Fruit fly (Drosophila melanogaster) whole organism, embryonic: Measurements from ENCODE around the gene Alg12.

ENCODE experiments used
- Atf3 ChIP-seq: fragments of 200-800 bp; sonication (Bioruptor generic); optimal IDR thresholded peaks from 3 replicates; lab custom pipeline; 2016; ENCODE audit warnings: missing biosample characterization, missing genetic modification characterization
- BtbVII ChIP-seq: fragments of 200-800 bp; sonication (Bioruptor generic); optimal IDR thresholded peaks from 3 replicates; lab custom pipeline; 2017; ENCODE audit warnings: missing biosample characterization, mild to moderate bottlenecking, missing genetic modification characterization
- CG15011 ChIP-seq: fragments of 200-800 bp; sonication (Bioruptor generic); optimal IDR thresholded peaks from 3 replicates; lab custom pipeline; 2018; ENCODE audit warnings: missing biosample characterization, mild to moderate bottlenecking, missing genetic modification characterization
- CG16815 ChIP-seq: fragments of 200-800 bp; sonication (Bioruptor generic); optimal IDR thresholded peaks from 3 replicates; lab custom pipeline; 2017; ENCODE audit warnings: missing biosample characterization, mild to moderate bottlenecking, missing genetic modification characterization
- CG17385 ChIP-seq: fragments of 200-800 bp; sonication (Bioruptor generic); optimal IDR thresholded peaks from 3 replicates; lab custom pipeline; 2018; ENCODE audit warnings: missing biosample characterization, mild to moderate bottlenecking, missing genetic modification characterization
- CG2202 ChIP-seq: fragments of 200-800 bp; sonication (Bioruptor generic); optimal IDR thresholded peaks from 2 replicates; lab custom pipeline; 2018; ENCODE audit warnings: missing biosample characterization, mild to moderate bottlenecking, missing genetic modification characterization
- CG33213 ChIP-seq: fragments of 200-800 bp; sonication (Bioruptor generic); optimal IDR thresholded peaks from 3 replicates; lab custom pipeline; 2016; ENCODE audit warnings: missing biosample characterization, missing genetic modification characterization
- CG34224 ChIP-seq: fragments of 200-800 bp; sonication (Bioruptor generic); IDR thresholded peaks from 3 replicates; pipeline ENCODE4 v1.3.6; 2022; ENCODE audit warnings: missing biosample characterization, missing genetic modification characterization; ENCODE audit not compliant: partially characterized antibody
- CG43689 ChIP-seq: fragments of 200-800 bp; sonication (Bioruptor generic); IDR thresholded peaks from 2 replicates; pipeline ENCODE4 v1.3.6; 2022; ENCODE audit warnings: missing biosample characterization, missing genetic modification characterization
- CG4404 ChIP-seq: fragments of 200-800 bp; sonication (Bioruptor generic); IDR thresholded peaks from 2 replicates; pipeline ENCODE4 v1.3.6; 2022; ENCODE audit warnings: missing biosample characterization, missing genetic modification characterization
- CG6813 ChIP-seq: fragments of 200-800 bp; sonication (Bioruptor generic); optimal IDR thresholded peaks from 2 replicates; lab custom pipeline; 2017; ENCODE audit warnings: missing biosample characterization, missing genetic modification characterization, mild to moderate bottlenecking, moderate library complexity, missing genetic modification reagents
- CG8281 ChIP-seq: fragments of 200-800 bp; sonication (Bioruptor generic); optimal IDR thresholded peaks from 2 replicates; lab custom pipeline; 2018; ENCODE audit warnings: missing biosample characterization, mild to moderate bottlenecking, missing genetic modification characterization, moderate library complexity
- CG8924 ChIP-seq: fragments of 200-800 bp; optimal IDR thresholded peaks from 3 replicates; lab custom pipeline; 2019; ENCODE audit warnings: missing biosample characterization, mild to moderate bottlenecking, missing genetic modification characterization, moderate library complexity
- CG8944 ChIP-seq: fragments of 200-800 bp; sonication (Bioruptor generic); optimal IDR thresholded peaks from 3 replicates; lab custom pipeline; 2016; ENCODE audit warnings: missing biosample characterization, missing genetic modification characterization
- Camta ChIP-seq: fragments of 200-800 bp; sonication (Bioruptor generic); optimal IDR thresholded peaks from 2 replicates; lab custom pipeline; 2016; ENCODE audit warnings: missing biosample characterization, missing genetic modification characterization
- CoRest ChIP-seq: fragments of 200-800 bp; sonication (Bioruptor generic); optimal IDR thresholded peaks from 3 replicates; lab custom pipeline; 2018; ENCODE audit warnings: missing biosample characterization, mild to moderate bottlenecking, missing genetic modification characterization, moderate library complexity
- Deaf1 ChIP-seq: fragments of 200-800 bp; optimal IDR thresholded peaks from 3 replicates; lab custom pipeline; 2019; ENCODE audit warnings: missing biosample characterization, mild to moderate bottlenecking, missing genetic modification characterization, moderate library complexity
- Dref ChIP-seq: fragments of 200-800 bp; sonication (Bioruptor generic); IDR thresholded peaks from 2 replicates; pipeline ENCODE4 v1.3.6; 2022; ENCODE audit warnings: missing biosample characterization, missing genetic modification characterization
- Ets97D ChIP-seq: fragments of 200-800 bp; sonication (Bioruptor generic); optimal IDR thresholded peaks from 3 replicates; lab custom pipeline; 2016; ENCODE audit warnings: missing biosample characterization, missing genetic modification characterization
- Fer2 ChIP-seq: fragments of 200-800 bp; sonication (Bioruptor generic); optimal IDR thresholded peaks from 2 replicates; lab custom pipeline; 2018; ENCODE audit warnings: missing biosample characterization, mild to moderate bottlenecking, missing genetic modification characterization, moderate library complexity
- H2.0 ChIP-seq: fragments of 200-800 bp; sonication (Bioruptor generic); IDR thresholded peaks from 2 replicates; pipeline ENCODE4 v1.3.6; 2022; ENCODE audit warnings: missing biosample characterization, missing genetic modification characterization
- HLH3B ChIP-seq: fragments of 200-800 bp; sonication (Bioruptor generic); IDR thresholded peaks from 2 replicates; pipeline ENCODE4 v1.3.6; 2022; ENCODE audit warnings: missing biosample characterization, missing genetic modification characterization
- Hr39 ChIP-seq: fragments of >200 bp; optimal IDR thresholded peaks from 2 replicates; lab custom pipeline; 2017
- MTF-1 ChIP-seq: fragments of 200-800 bp; sonication (Bioruptor generic); optimal IDR thresholded peaks from 2 replicates; lab custom pipeline; 2018; ENCODE audit warnings: missing biosample characterization, mild to moderate bottlenecking, missing genetic modification characterization, borderline replicate concordance
- Myb ChIP-seq: fragments of 200-800 bp; sonication (Bioruptor generic); optimal IDR thresholded peaks from 2 replicates; lab custom pipeline; 2016; ENCODE audit warnings: missing biosample characterization, missing genetic modification characterization
- NFAT ChIP-seq: fragments of 200-800 bp; sonication (Bioruptor generic); IDR thresholded peaks from 2 replicates; pipeline ENCODE4 v1.3.6; 2022; ENCODE audit warnings: missing biosample characterization, missing genetic modification characterization
- Nf-YA ChIP-seq: fragments of 200-800 bp; sonication (Bioruptor generic); IDR thresholded peaks from 2 replicates; pipeline ENCODE4 v1.3.6; 2022; ENCODE audit warnings: missing biosample characterization, missing genetic modification characterization
- Opbp ChIP-seq: fragments of 200-800 bp; sonication (Bioruptor generic); IDR thresholded peaks from 3 replicates; pipeline ENCODE4 v1.3.6; 2022; ENCODE audit warnings: missing biosample characterization, missing genetic modification characterization; ENCODE audit not compliant: partially characterized antibody
- Ptx1 ChIP-seq: fragments of 200-800 bp; sonication (Bioruptor generic); IDR thresholded peaks from 2 replicates; pipeline ENCODE4 v1.3.6; 2022; ENCODE audit warnings: missing biosample characterization, missing genetic modification characterization
- Rx ChIP-seq: fragments of 200-800 bp; sonication (Bioruptor generic); IDR thresholded peaks from 2 replicates; pipeline ENCODE4 v1.3.6; 2022; ENCODE audit warnings: missing biosample characterization, missing genetic modification characterization
- Sox100B ChIP-seq: fragments of 200-800 bp; sonication (Bioruptor generic); optimal IDR thresholded peaks from 3 replicates; lab custom pipeline; 2018; ENCODE audit warnings: missing biosample characterization, mild to moderate bottlenecking, missing genetic modification characterization
- Vsx1 ChIP-seq: fragments of 200-800 bp; sonication (Bioruptor generic); optimal IDR thresholded peaks from 2 replicates; lab custom pipeline; 2017; ENCODE audit warnings: missing biosample characterization, mild to moderate bottlenecking, missing genetic modification characterization, missing genetic modification reagents
- YL-1 ChIP-seq: fragments of 200-800 bp; sonication (Bioruptor generic); optimal IDR thresholded peaks from 3 replicates; lab custom pipeline; 2017; ENCODE audit warnings: missing biosample characterization, mild to moderate bottlenecking, missing genetic modification characterization
- abd-A ChIP-seq: fragments of 200-800 bp; sonication (Bioruptor generic); optimal IDR thresholded peaks from 3 replicates; lab custom pipeline; 2019; ENCODE audit warnings: missing biosample characterization, mild to moderate bottlenecking, missing genetic modification characterization, moderate library complexity
- amos ChIP-seq: fragments of 200-800 bp; sonication (Bioruptor generic); IDR thresholded peaks from 2 replicates; pipeline ENCODE4 v1.3.6; 2022; ENCODE audit warnings: missing biosample characterization, missing genetic modification characterization; ENCODE audit not compliant: partially characterized antibody
- bigmax ChIP-seq: fragments of 200-800 bp; sonication (Bioruptor generic); optimal IDR thresholded peaks from 2 replicates; lab custom pipeline; 2018; ENCODE audit warnings: missing biosample characterization, mild to moderate bottlenecking, missing genetic modification characterization
- bsh ChIP-seq, 2 experiments: fragments of 200-800 bp; sonication (Bioruptor generic); optimal IDR thresholded peaks; 2 replicates each; lab custom pipeline; 2017 to 2018; ENCODE audit warnings: mild to moderate bottlenecking in 2 of 2, missing biosample characterization in 2 of 2, missing genetic modification characterization in 2 of 2, moderate library complexity in 1 of 2
- crp ChIP-seq, 2 experiments: fragments of 200-800 bp; sonication (Bioruptor generic); optimal IDR thresholded peaks; 2 replicates in 1 of 2; 3 replicates in 1 of 2; lab custom pipeline; 2017; ENCODE audit warnings: missing biosample characterization in 2 of 2, missing genetic modification characterization in 2 of 2, mild to moderate bottlenecking in 1 of 2, moderate library complexity in 1 of 2
- disco-r ChIP-seq: fragments of 200-800 bp; sonication (Bioruptor generic); optimal IDR thresholded peaks from 2 replicates; lab custom pipeline; 2016; ENCODE audit warnings: missing biosample characterization, missing genetic modification characterization
- dmrt11E ChIP-seq: fragments of 200-800 bp; sonication (Bioruptor generic); optimal IDR thresholded peaks from 3 replicates; lab custom pipeline; 2018; ENCODE audit warnings: missing biosample characterization, mild to moderate bottlenecking, missing genetic modification characterization, moderate library complexity
- exex ChIP-seq: fragments of 200-800 bp; sonication (Bioruptor generic); optimal IDR thresholded peaks from 4 replicates; lab custom pipeline; 2018; ENCODE audit warnings: missing biosample characterization, mild to moderate bottlenecking, missing genetic modification characterization, moderate library complexity
- lov ChIP-seq, 2 experiments: fragments of 200-800 bp in 1 of 2; fragments of >200 bp in 1 of 2; sonication (Bioruptor generic) in 1 of 2; IDR thresholded peaks in 1 of 2; optimal IDR thresholded peaks in 1 of 2; 2 replicates in 1 of 2; 3 replicates in 1 of 2; pipeline versions ENCODE4 v1.3.6 to Lab custom; 2017 to 2022; ENCODE audit warnings: missing biosample characterization in 1 of 2, missing genetic modification characterization in 1 of 2
- maf-S ChIP-seq: fragments of 200-800 bp; sonication (Bioruptor generic); optimal IDR thresholded peaks from 2 replicates; lab custom pipeline; 2016; ENCODE audit warnings: missing biosample characterization, missing genetic modification characterization
- mam ChIP-seq: fragments of 200-800 bp; sonication (Bioruptor generic); optimal IDR thresholded peaks from 3 replicates; lab custom pipeline; 2016; ENCODE audit warnings: missing biosample characterization, missing genetic modification characterization
- odd ChIP-seq: fragments of 200-800 bp; sonication (Bioruptor generic); optimal IDR thresholded peaks from 2 replicates; lab custom pipeline; 2017; ENCODE audit warnings: missing biosample characterization, mild to moderate bottlenecking, missing genetic modification characterization
- psq ChIP-seq: fragments of 200-800 bp; sonication (Bioruptor generic); optimal IDR thresholded peaks from 2 replicates; lab custom pipeline; 2017; ENCODE audit warnings: missing biosample characterization, missing genetic modification characterization
- sim ChIP-seq: fragments of 200-800 bp; sonication (Bioruptor generic); IDR thresholded peaks from 2 replicates; pipeline ENCODE4 v1.3.6; 2022; ENCODE audit warnings: missing biosample characterization, missing genetic modification characterization
- unc-4 ChIP-seq: fragments of 200-800 bp; sonication (Bioruptor generic); IDR thresholded peaks from 2 replicates; pipeline ENCODE4 v1.3.6; 2022; ENCODE audit warnings: missing biosample characterization, missing genetic modification characterization; ENCODE audit not compliant: partially characterized antibody
- vfl ChIP-seq: fragments of 200-800 bp; sonication (Bioruptor generic); optimal IDR thresholded peaks from 2 replicates; lab custom pipeline; 2016; ENCODE audit warnings: missing biosample characterization, missing genetic modification characterization
- wdn ChIP-seq: fragments of 200-800 bp; sonication (Bioruptor generic); IDR thresholded peaks from 2 replicates; pipeline ENCODE4 v1.3.6; 2022; ENCODE audit warnings: missing biosample characterization, missing genetic modification characterization

Gene Alg12

dm6 chr3R:9777941-9778360 is 21.7 kb downstream of the Alg12 start, which contains the start of gene RpS29 (continued):
- TF ChIP-seq CG43689 (GFP tag; lab: Robert Waterston, UW) (no peak), Dref (GFP tag; lab: Robert Waterston, UW) (peak; percentile 98), Opbp (GFP tag; lab: Robert Waterston, UW) (peak; percentile 97), CG8944 (GFP tag; lab: Kevin White, UChicago) (peak; percentile 84), disco-r (GFP tag; lab: Kevin White, UChicago) (peak; percentile 68), vfl (peak; percentile 79), odd (GFP tag; lab: Kevin White, UChicago) (peak; percentile 72), wdn (peak; percentile 56; the same call in 1 of the 2 replicates), Nf-YA (GFP tag; lab: Robert Waterston, UW) (peak; percentile 59), CG8924 (tag; lab: Kevin White, UChicago) (peak; percentile 58), Camta (GFP tag; lab: Kevin White, UChicago) (peak; percentile 72), CG8281 (tag; lab: Kevin White, UChicago) (peak; percentile 8), mam (peak; percentile 92), exex (peak; percentile 39), bigmax (peak; percentile 99), amos (GFP tag; lab: Robert Waterston, UW) (peak; percentile 99), YL-1 (GFP tag; lab: Kevin White, UChicago) (peak; percentile 99), BtbVII (GFP tag; lab: Kevin White, UChicago) (peak; percentile 78), CG15011 (GFP tag; lab: Kevin White, UChicago) (peak; percentile 49), MTF-1 (GFP tag; lab: Kevin White, UChicago) (peak; percentile 79), Deaf1 (peak; percentile 43), NFAT (GFP tag; lab: Robert Waterston, UW) (peak; percentile 94), CG17385 (peak; percentile 54), Atf3 (GFP tag; lab: Kevin White, UChicago) (peak; percentile 73), Myb (GFP tag; lab: Kevin White, UChicago) (peak; percentile 94), lov (optimal IDR thresholded peaks at IDR 0.05; lab: Kevin White, UChicago) (no peak), lov (GFP tag; IDR thresholded peaks at IDR 0.05; lab: Robert Waterston, UW) (peak; percentile 62; the same call in 1 of the 3 replicates), bsh (GFP tag; optimal IDR thresholded peaks at IDR 0.05; lab: Kevin White, UChicago) (peak; percentile 46 to 49), dmrt11E (peak; percentile 54), crp (GFP tag; optimal IDR thresholded peaks at IDR 0.05; lab: Kevin White, UChicago) (peak in 1 of 2 experiments; percentile 50), CG34224 (peak; percentile 93), Hr39 (no peak), Rx (GFP tag; lab: Robert Waterston, UW) (peak; percentile 73), Fer2 (tag; lab: Kevin White, UChicago) (peak; percentile 70), CG2202 (peak; percentile 47), CG4404 (GFP tag; lab: Robert Waterston, UW) (peak; percentile 46; the same call in 1 of the 2 replicates), Ptx1 (GFP tag; lab: Robert Waterston, UW) (peak; percentile 79), HLH3B (GFP tag; lab: Robert Waterston, UW) (peak; percentile 73), Vsx1 (GFP tag; lab: Kevin White, UChicago) (peak; percentile 72), maf-S (GFP tag; lab: Kevin White, UChicago) (peak; percentile 84), Ets97D (GFP tag; lab: Kevin White, UChicago) (peak; percentile 98), CG6813 (GFP tag; lab: Kevin White, UChicago) (peak; percentile 82), psq (GFP tag; lab: Kevin White, UChicago) (peak; percentile 50), Sox100B (no peak), CG33213 (GFP tag; lab: Kevin White, UChicago) (peak; percentile 94), abd-A (no peak), CoRest (peak; percentile 63), unc-4 (GFP tag; lab: Robert Waterston, UW) (peak; percentile 97), H2.0 (peak; percentile 74), CG16815 (GFP tag; lab: Kevin White, UChicago) (peak; percentile 2), sim (GFP tag; lab: Robert Waterston, UW) (no peak)
